Worm (Caenorhabditis elegans) whole organism, L2 larva: ENCODE data around the gene ins-15.

Experiments
- C34F6.9 ChIP-seq: fragments of 150-350 bp; optimal IDR thresholded peaks from 2 replicates; lab custom pipeline; 2014; ENCODE audit warnings: missing biosample characterization, missing genetic modification characterization
- F13H6.1 ChIP-seq: sonication (generic microtip); optimal IDR thresholded peaks from 2 replicates; lab custom pipeline; 2016; ENCODE audit warnings: missing genetic modification characterization, missing compliant biosample characterization
- R02D3.7 ChIP-seq: fragments of 150-350 bp; optimal IDR thresholded peaks from 2 replicates; lab custom pipeline; 2014; ENCODE audit warnings: missing biosample characterization, missing genetic modification characterization
- Y55F3AM.14 ChIP-seq: fragments of 200-800 bp; sonication (Bioruptor generic); optimal IDR thresholded peaks from 2 replicates; lab custom pipeline; 2018; ENCODE audit warnings: mild to moderate bottlenecking, missing genetic modification characterization, missing compliant biosample characterization
- ZK546.5 ChIP-seq: sonication (generic microtip); optimal IDR thresholded peaks from 2 replicates; lab custom pipeline; 2017; ENCODE audit warnings: missing biosample characterization, missing genetic modification characterization
- alr-1 ChIP-seq: fragments of 150-350 bp; optimal IDR thresholded peaks from 2 replicates; lab custom pipeline; 2014; ENCODE audit warnings: missing biosample characterization, missing genetic modification characterization
- aly-2 ChIP-seq: fragments of 150-350 bp; optimal IDR thresholded peaks from 2 replicates; lab custom pipeline; 2014; ENCODE audit warnings: missing biosample characterization, missing genetic modification characterization
- ama-1 ChIP-seq: fragments of 150-350 bp; optimal IDR thresholded peaks from 2 replicates; lab custom pipeline; 2018; ENCODE audit warnings: inconsistent platforms
- blmp-1 ChIP-seq: sonication (generic microtip); optimal IDR thresholded peaks from 2 replicates; lab custom pipeline; 2017; ENCODE audit warnings: missing genetic modification characterization, mild to moderate bottlenecking, missing compliant biosample characterization, antibody characterized with exemption, moderate library complexity; ENCODE audit not compliant: insufficient read depth
- ceh-16 ChIP-seq: fragments of 150-350 bp; optimal IDR thresholded peaks from 2 replicates; lab custom pipeline; 2014; ENCODE audit warnings: missing biosample characterization, missing genetic modification characterization
- ceh-82 ChIP-seq: fragments of 150-350 bp; optimal IDR thresholded peaks from 2 replicates; lab custom pipeline; 2014; ENCODE audit warnings: missing biosample characterization, missing genetic modification characterization
- crh-2 ChIP-seq: sonication (generic microtip); optimal IDR thresholded peaks from 2 replicates; lab custom pipeline; 2017; ENCODE audit warnings: missing biosample characterization, missing genetic modification characterization
- dmd-4 ChIP-seq: sonication (generic microtip); optimal IDR thresholded peaks from 2 replicates; lab custom pipeline; 2017; ENCODE audit warnings: missing biosample characterization, missing genetic modification characterization
- egl-27 ChIP-seq: sonication (generic microtip); optimal IDR thresholded peaks from 3 replicates; lab custom pipeline; 2017; ENCODE audit warnings: missing biosample characterization, missing genetic modification reagents, missing genetic modification characterization
- elt-3 ChIP-seq: sonication (generic microtip); optimal IDR thresholded peaks from 2 replicates; lab custom pipeline; 2017; ENCODE audit warnings: missing biosample characterization, missing genetic modification characterization
- fos-1 ChIP-seq: fragments of 150-350 bp; optimal IDR thresholded peaks from 2 replicates; lab custom pipeline; 2014; ENCODE audit warnings: missing biosample characterization, missing genetic modification characterization
- gmeb-1 ChIP-seq: fragments of 150-350 bp; optimal IDR thresholded peaks from 2 replicates; lab custom pipeline; 2014; ENCODE audit warnings: missing biosample characterization, missing genetic modification characterization
- lin-11 ChIP-seq: fragments of 150-350 bp; sonication (generic microtip); optimal IDR thresholded peaks from 2 replicates; lab custom pipeline; 2014; ENCODE audit warnings: missing biosample characterization, missing genetic modification characterization, inconsistent platforms, mixed read lengths
- lin-13 ChIP-seq: fragments of 150-350 bp; optimal IDR thresholded peaks from 2 replicates; lab custom pipeline; 2014; ENCODE audit warnings: missing biosample characterization, missing genetic modification reagents, missing genetic modification characterization
- lin-39 ChIP-seq: fragments of 150-350 bp; optimal IDR thresholded peaks from 2 replicates; lab custom pipeline; 2014; ENCODE audit warnings: missing biosample characterization, missing genetic modification reagents, missing genetic modification characterization
- lsy-2 ChIP-seq, 2 experiments: fragments of 150-350 bp in 1 of 2; sonication (generic microtip) in 1 of 2; optimal IDR thresholded peaks; 2 replicates each; lab custom pipeline; 2014 to 2017; ENCODE audit warnings: missing biosample characterization in 2 of 2, missing genetic modification characterization in 2 of 2
- mab-5 ChIP-seq: fragments of 150-350 bp; optimal IDR thresholded peaks from 2 replicates; lab custom pipeline; 2014; ENCODE audit warnings: missing biosample characterization, missing genetic modification characterization
- mbf-1 ChIP-seq: sonication (generic microtip); optimal IDR thresholded peaks from 2 replicates; lab custom pipeline; 2017; ENCODE audit warnings: missing biosample characterization, missing genetic modification characterization
- mdl-1 ChIP-seq, 2 experiments: fragments of 150-350 bp in 1 of 2; sonication (generic microtip) in 1 of 2; optimal IDR thresholded peaks; 2 replicates each; lab custom pipeline; 2017; ENCODE audit warnings: missing biosample characterization in 2 of 2, missing genetic modification characterization in 2 of 2
- nhr-11 ChIP-seq: fragments of 150-350 bp; optimal IDR thresholded peaks from 2 replicates; lab custom pipeline; 2014; ENCODE audit warnings: missing biosample characterization, missing genetic modification characterization
- nhr-12 ChIP-seq: fragments of 150-350 bp; optimal IDR thresholded peaks from 2 replicates; lab custom pipeline; 2014; ENCODE audit warnings: missing biosample characterization, missing genetic modification characterization
- nhr-129 ChIP-seq: fragments of 150-350 bp; optimal IDR thresholded peaks from 2 replicates; lab custom pipeline; 2014; ENCODE audit warnings: missing biosample characterization, missing genetic modification characterization
- nhr-21 ChIP-seq: fragments of 150-350 bp; optimal IDR thresholded peaks from 2 replicates; lab custom pipeline; 2014; ENCODE audit warnings: missing biosample characterization, missing genetic modification characterization
- nhr-23 ChIP-seq: fragments of 150-350 bp; optimal IDR thresholded peaks from 2 replicates; lab custom pipeline; 2014; ENCODE audit warnings: missing biosample characterization, missing genetic modification reagents, missing genetic modification characterization
- nhr-237 ChIP-seq: fragments of 150-350 bp; optimal IDR thresholded peaks from 2 replicates; lab custom pipeline; 2014; ENCODE audit warnings: missing biosample characterization, missing genetic modification characterization
- nhr-25 ChIP-seq: fragments of 150-350 bp; sonication (generic microtip); optimal IDR thresholded peaks from 3 replicates; lab custom pipeline; 2014; ENCODE audit warnings: missing biosample characterization, missing genetic modification characterization
- nhr-6 ChIP-seq: fragments of 150-350 bp; optimal IDR thresholded peaks from 2 replicates; lab custom pipeline; 2014; ENCODE audit warnings: missing biosample characterization, missing genetic modification characterization
- nhr-77 ChIP-seq: fragments of 150-350 bp; optimal IDR thresholded peaks from 2 replicates; lab custom pipeline; 2014; ENCODE audit warnings: missing biosample characterization, missing genetic modification characterization
- peb-1 ChIP-seq: fragments of 150-350 bp; optimal IDR thresholded peaks from 2 replicates; lab custom pipeline; 2014; ENCODE audit warnings: missing biosample characterization, missing genetic modification characterization
- sem-4 ChIP-seq: fragments of 150-350 bp; optimal IDR thresholded peaks from 2 replicates; lab custom pipeline; 2014; ENCODE audit warnings: missing biosample characterization, missing genetic modification reagents, missing genetic modification characterization
- skn-1 ChIP-seq: sonication (generic microtip); optimal IDR thresholded peaks from 2 replicates; lab custom pipeline; 2017; ENCODE audit warnings: missing biosample characterization, missing genetic modification characterization
- sma-3 ChIP-seq: sonication (generic microtip); optimal IDR thresholded peaks from 2 replicates; lab custom pipeline; 2016; ENCODE audit warnings: missing genetic modification reagents, missing genetic modification characterization, missing compliant biosample characterization
- snpc-4 ChIP-seq: fragments of 150-350 bp; optimal IDR thresholded peaks from 2 replicates; lab custom pipeline; 2014; ENCODE audit warnings: missing biosample characterization, missing genetic modification characterization
- unc-39 ChIP-seq: fragments of 150-350 bp; optimal IDR thresholded peaks from 2 replicates; lab custom pipeline; 2014; ENCODE audit warnings: missing biosample characterization, missing genetic modification characterization
- unc-55 ChIP-seq: fragments of 150-350 bp; sonication (generic microtip); optimal IDR thresholded peaks from 3 replicates; lab custom pipeline; 2014; ENCODE audit warnings: missing biosample characterization, missing genetic modification reagents, missing genetic modification characterization
- unc-62 ChIP-seq: fragments of 150-350 bp; optimal IDR thresholded peaks from 2 replicates; lab custom pipeline; 2014; ENCODE audit warnings: missing biosample characterization, missing genetic modification reagents, missing genetic modification characterization
- zag-1 ChIP-seq: fragments of 150-350 bp; optimal IDR thresholded peaks from 2 replicates; lab custom pipeline; 2014; ENCODE audit warnings: missing biosample characterization, missing genetic modification characterization
- ztf-1 ChIP-seq: fragments of 200-800 bp; sonication (Bioruptor generic); conservative IDR thresholded peaks from 2 replicates; pipeline ENCODE4 v1.3.6; 2022; ENCODE audit warnings: missing genetic modification characterization, missing compliant biosample characterization
- ztf-11 ChIP-seq: sonication (generic microtip); optimal IDR thresholded peaks from 2 replicates; lab custom pipeline; 2017; ENCODE audit warnings: missing biosample characterization, missing genetic modification characterization
- ztf-4 ChIP-seq: fragments of 150-350 bp; optimal IDR thresholded peaks from 2 replicates; lab custom pipeline; 2014; ENCODE audit warnings: missing biosample characterization, missing genetic modification characterization

ins-15 gene

DNA sequence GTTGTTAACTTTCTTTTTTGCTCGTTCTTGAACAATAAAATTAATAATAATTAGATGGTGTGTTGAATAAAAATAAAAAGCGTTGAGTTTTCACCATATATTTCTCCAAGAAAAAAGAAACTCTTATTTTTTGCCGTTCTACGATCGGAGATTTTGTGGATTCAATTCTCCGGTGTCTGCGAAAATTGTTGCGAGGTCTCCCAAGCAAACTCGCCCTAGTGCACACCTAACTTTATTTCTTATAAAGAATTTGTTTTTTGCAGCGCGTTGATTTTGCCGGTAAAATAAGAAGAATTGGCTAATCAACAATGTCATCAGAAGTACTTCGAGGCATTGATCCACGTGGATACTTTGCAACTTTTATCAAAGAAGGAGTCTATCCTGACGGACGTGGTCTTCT is 3.1 kb downstream of the ins-15 start, which contains the start of gene exos-8 (continued):
- TF ChIP-seq nhr-25 (tag; lab: Kevin White, UChicago) (no peak), nhr-12 (tag; lab: Kevin White, UChicago) (no peak), nhr-21 (peak; percentile 13), lin-39 (tag; lab: Kevin White, UChicago) (no peak), nhr-129 (tag; lab: Kevin White, UChicago) (peak; percentile 65), sem-4 (tag; lab: Kevin White, UChicago) (no peak), F13H6.1 (tag; lab: Kevin White, UChicago) (peak; percentile 20), nhr-77 (tag; lab: Kevin White, UChicago) (no peak), mdl-1 (tag; optimal IDR thresholded peaks at IDR 0.05; lab: Kevin White, UChicago) (no peak), unc-62 (GFP tag; lab: Kevin White, UChicago) (no peak), lin-11 (no peak), ceh-16 (no peak), nhr-237 (no peak), dmd-4 (tag; lab: Kevin White, UChicago) (no peak), mab-5 (no peak), nhr-6 (no peak), mbf-1 (tag; lab: Kevin White, UChicago) (no peak), R02D3.7 (tag; lab: Kevin White, UChicago) (no peak), sma-3 (GFP tag; lab: Kevin White, UChicago) (peak; percentile 57), gmeb-1 (tag; lab: Kevin White, UChicago) (no peak)

DNA sequence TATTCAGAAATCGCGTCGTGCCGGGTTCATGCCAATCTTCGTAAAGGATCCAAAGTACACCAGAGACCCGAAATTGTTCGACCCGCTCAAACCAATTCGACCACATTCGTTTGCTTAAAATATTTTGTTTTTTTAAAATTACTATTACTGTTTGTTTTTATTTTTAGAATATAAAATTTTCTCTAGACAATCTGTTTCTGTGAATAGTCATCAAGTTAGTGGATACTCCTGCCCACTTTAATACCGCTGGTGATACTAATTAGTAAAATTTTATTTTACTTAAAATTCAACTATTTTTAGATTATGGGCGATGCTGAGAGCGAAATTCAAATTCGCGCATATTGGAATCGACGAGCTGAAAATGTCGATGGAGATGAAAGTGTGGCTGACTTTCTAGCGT is 7.9 kb downstream of the ins-15 start, which contains the start of gene T14B4.1:
TSS of gene T14B4.1 (plus strand) at position 301 of the 400 bp plus-strand sequence.
- TF ChIP-seq dmd-4 (tag; lab: Kevin White, UChicago) (no peak), ZK546.5 (no peak), nhr-11 (tag; lab: Kevin White, UChicago) (no peak), nhr-25 (tag; lab: Kevin White, UChicago) (no peak), sem-4 (tag; lab: Kevin White, UChicago) (no peak), elt-3 (tag; lab: Kevin White, UChicago) (no peak), unc-62 (GFP tag; lab: Kevin White, UChicago) (no peak), fos-1 (tag; lab: Kevin White, UChicago) (no peak), ceh-82 (tag; lab: Kevin White, UChicago) (no peak), aly-2 (tag; lab: Kevin White, UChicago) (no peak), blmp-1 (tag; lab: Kevin White, UChicago) (no peak)

DNA sequence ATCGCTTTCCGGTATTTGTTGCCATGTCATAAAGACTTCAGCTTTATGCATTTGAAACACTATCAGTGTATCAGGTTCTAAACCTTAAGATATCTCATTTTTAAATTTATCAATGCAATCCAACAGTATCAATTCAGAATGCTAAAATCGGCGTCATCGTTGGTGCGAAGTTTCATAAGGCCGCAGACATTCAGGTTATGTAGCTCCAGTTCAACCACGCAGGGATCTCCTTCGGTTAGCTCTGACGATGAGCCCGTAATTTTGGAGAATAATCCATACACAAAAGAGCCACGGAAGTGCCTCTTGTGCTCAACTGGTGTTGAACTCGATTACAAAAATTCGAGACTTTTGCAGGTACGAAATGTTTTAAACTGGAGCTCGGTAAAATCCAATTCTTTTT is 8.5 kb downstream of the ins-15 start, which contains the start of gene mrps-18.C:
TSS of gene mrps-18.C (plus strand) at position 138 of the 400 bp plus-strand sequence.
- no peak for TF ChIP-seq egl-27 (tag; lab: Kevin White, UChicago)

DNA sequence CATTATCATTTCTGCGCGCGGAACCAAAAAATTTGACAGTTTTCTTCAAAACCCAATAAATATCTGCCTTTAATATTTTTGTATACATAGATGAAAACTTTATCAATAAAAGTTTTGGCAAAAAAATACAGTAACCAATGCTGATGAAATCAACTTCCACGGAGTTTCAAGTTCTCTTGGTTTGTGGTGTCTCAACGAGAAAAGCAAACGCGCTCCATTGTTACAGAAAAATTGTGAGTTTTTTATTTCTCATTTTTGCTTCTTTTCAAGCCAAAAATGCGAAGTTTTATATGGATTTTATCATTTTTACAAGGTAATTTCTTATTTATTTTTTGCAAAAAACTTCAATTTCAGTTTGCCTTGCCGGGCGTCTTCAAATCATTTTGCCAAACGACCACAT is 9.9 kb downstream of the ins-15 start, which contains the start of gene T14B4.3:
TSS of gene T14B4.3 (plus strand) at position 264 of the 400 bp plus-strand sequence.
- TF ChIP-seq aly-2 (tag; lab: Kevin White, UChicago) = no peak
- no peak for TF ChIP-seq elt-3 (tag; lab: Kevin White, UChicago)
- TF ChIP-seq nhr-77 (tag; lab: Kevin White, UChicago) = no peak
- TF ChIP-seq sem-4 (tag; lab: Kevin White, UChicago) = no peak
- no peak for TF ChIP-seq mdl-1 (tag; optimal IDR thresholded peaks at IDR 0.05; lab: Kevin White, UChicago)
- TF ChIP-seq dmd-4 (tag; lab: Kevin White, UChicago) = no peak
- no peak for TF ChIP-seq nhr-23
- TF ChIP-seq ceh-82 (tag; lab: Kevin White, UChicago) = no peak
- TF ChIP-seq C34F6.9 (tag; lab: Kevin White, UChicago) = peak; percentile 78
- no peak for TF ChIP-seq nhr-12 (tag; lab: Kevin White, UChicago)
- TF ChIP-seq nhr-25 (tag; lab: Kevin White, UChicago) = no peak
- TF ChIP-seq crh-2 (tag; lab: Kevin White, UChicago) = peak; percentile 68
- no peak for TF ChIP-seq blmp-1 (tag; lab: Kevin White, UChicago)
- no peak for TF ChIP-seq ZK546.5
- TF ChIP-seq peb-1 (tag; lab: Kevin White, UChicago) = no peak
- TF ChIP-seq ztf-4 (tag; lab: Kevin White, UChicago) = no peak
- TF ChIP-seq ama-1 (lab: Kevin White, UChicago) = no peak
- no peak for TF ChIP-seq ztf-1 (GFP tag; lab: Robert Waterston, UW)
- TF ChIP-seq lsy-2 (tag; optimal IDR thresholded peaks at IDR 0.05; lab: Kevin White, UChicago) = peak; percentile 25 to 87
- TF ChIP-seq alr-1 (tag; lab: Kevin White, UChicago) = no peak
- TF ChIP-seq unc-62 (GFP tag; lab: Kevin White, UChicago) = no peak
- TF ChIP-seq nhr-237 = no peak
- TF ChIP-seq ztf-11 (tag; lab: Kevin White, UChicago) = no peak
- no peak for TF ChIP-seq ceh-16
- no peak for TF ChIP-seq zag-1 (tag; lab: Kevin White, UChicago)
- TF ChIP-seq skn-1 = no peak
- TF ChIP-seq nhr-11 (tag; lab: Kevin White, UChicago) = no peak
- TF ChIP-seq Y55F3AM.14 (GFP tag; lab: Kevin White, UChicago) = no peak
- peak; percentile 72 for TF ChIP-seq sma-3 (GFP tag; lab: Kevin White, UChicago)
- TF ChIP-seq egl-27 (tag; lab: Kevin White, UChicago) = no peak
- peak; percentile 29 for TF ChIP-seq fos-1 (tag; lab: Kevin White, UChicago)
- TF ChIP-seq snpc-4 (tag; lab: Kevin White, UChicago) = peak; percentile 2
- peak; percentile 87 for TF ChIP-seq unc-55 (GFP tag; lab: Kevin White, UChicago)
- TF ChIP-seq lin-13 (GFP tag; lab: Kevin White, UChicago) = peak; percentile 47
- TF ChIP-seq mab-5 = no peak
- TF ChIP-seq nhr-6 = no peak
- no peak for TF ChIP-seq mbf-1 (tag; lab: Kevin White, UChicago)
- TF ChIP-seq unc-39 (tag; lab: Kevin White, UChicago) = no peak
- TF ChIP-seq R02D3.7 (tag; lab: Kevin White, UChicago) = no peak
